Worm (Caenorhabditis elegans): ENCODE data around the gene nspc-19.

nspc-19 gene

DNA sequence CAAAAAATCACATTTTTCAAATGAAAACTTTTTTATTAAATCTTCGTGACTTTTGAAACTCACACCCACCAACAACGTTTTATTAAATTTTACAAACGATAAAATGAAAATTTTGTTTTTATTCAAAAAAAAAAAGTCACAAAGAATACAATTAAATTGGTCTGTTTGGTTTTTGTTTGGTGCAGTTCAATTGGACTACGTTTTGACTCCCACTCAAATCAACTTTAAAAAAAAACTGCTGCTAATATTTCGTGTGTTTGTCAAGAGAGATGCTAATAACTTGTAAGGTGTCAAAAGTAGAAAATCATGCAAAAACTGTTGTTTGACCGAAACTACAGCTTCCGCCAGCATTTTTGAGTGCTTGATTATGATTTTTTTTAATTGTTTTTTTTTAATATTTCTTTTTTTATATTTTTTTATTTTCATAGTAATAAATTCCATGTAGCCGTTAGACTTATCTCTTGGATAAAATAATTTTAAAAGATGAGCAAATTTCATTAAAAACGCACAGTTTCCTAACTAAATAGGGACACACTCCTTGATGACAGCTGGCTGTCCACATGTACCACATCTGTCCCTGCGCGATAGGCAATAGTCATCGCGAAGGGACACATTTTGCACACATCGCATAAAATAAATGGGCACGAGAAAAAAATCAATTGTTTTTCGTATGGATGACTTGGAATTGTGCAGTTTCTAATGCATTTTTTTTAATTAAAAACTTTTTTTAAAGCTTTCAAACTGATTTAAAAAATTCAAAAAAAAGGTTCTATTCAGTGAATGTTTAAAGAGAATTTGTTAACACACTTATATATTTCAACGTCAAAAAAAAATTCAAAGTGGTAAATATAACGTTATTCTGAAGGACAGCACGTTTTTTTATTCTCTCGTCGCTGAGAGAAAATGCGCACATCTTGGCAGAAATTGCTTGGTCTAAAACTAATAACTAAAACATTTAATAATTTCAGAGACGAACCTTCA lies 2.9 kb upstream of the nspc-19 start (continued):
- TF ChIP-seq hrde-1 (tag; optimal IDR thresholded peaks at IDR 0.05; ENCODE audit: borderline replicate concordance) (no peak), snpc-3.4 (tag; optimal IDR thresholded peaks at IDR 0.05) (no peak), let-526 (GFP tag; IDR thresholded peaks at IDR 0.05) (peak; percentile 95), ets-4 (GFP tag; optimal IDR thresholded peaks at IDR 0.05) (peak; percentile 93), die-1 (tag; optimal IDR thresholded peaks at IDR 0.05) (peak; percentile 59), lin-54 (GFP tag; optimal IDR thresholded peaks at IDR 0.05) (peak; percentile 92), F55B11.4 (tag; optimal IDR thresholded peaks at IDR 0.05; ENCODE audit: borderline replicate concordance, insufficient read depth) (no peak), chd-7 (tag; optimal IDR thresholded peaks at IDR 0.05) (peak; percentile 98), B0336.3 (GFP tag; IDR thresholded peaks at IDR 0.05) (peak; percentile 100), efl-1 (GFP tag; optimal IDR thresholded peaks at IDR 0.05) (peak; percentile 27), ccch-3 (GFP tag; optimal IDR thresholded peaks at IDR 0.05) (peak; percentile 87), F39B2.1 (GFP tag; IDR thresholded peaks at IDR 0.05) (0 out of 2 replicates have a peak, but pooled peaks have one; percentile 54), lir-1 (GFP tag; conservative IDR thresholded peaks at IDR 0.05) (peak; percentile 94), mes-4 (tag; optimal IDR thresholded peaks at IDR 0.05) (no peak), ztf-22 (GFP tag; optimal IDR thresholded peaks at IDR 0.05) (peak; percentile 98), egl-18 (GFP tag; IDR thresholded peaks at IDR 0.05) (peak; percentile 97), athp-1 (tag; optimal IDR thresholded peaks at IDR 0.05) (peak; percentile 57), ztf-3 (GFP tag; optimal IDR thresholded peaks at IDR 0.05) (peak; percentile 95), rpc-1 (optimal IDR thresholded peaks at IDR 0.05) (peak; percentile 17), rpc-1 (tag; optimal IDR thresholded peaks at IDR 0.05) (no peak), cebp-2 (GFP tag; IDR thresholded peaks at IDR 0.05) (peak; percentile 98), hlh-26 (GFP tag; conservative IDR thresholded peaks at IDR 0.05) (no peak), unc-62 (GFP tag; optimal IDR thresholded peaks at IDR 0.05) (peak; percentile 79), snpc-4 (GFP tag; optimal IDR thresholded peaks at IDR 0.05) (peak; percentile 67), snpc-4 (tag; optimal IDR thresholded peaks at IDR 0.05) (peak; percentile 43 to 93 (median 89)), hmg-1.2 (GFP tag; IDR thresholded peaks at IDR 0.05) (peak; percentile 87), let-607 (tag; optimal IDR thresholded peaks at IDR 0.05) (peak; percentile 78 to 95), Y95B8A.8 (GFP tag; IDR thresholded peaks at IDR 0.05) (0 out of 2 replicates have a peak, but pooled peaks have one; percentile 64), dox-1 (GFP tag; IDR thresholded peaks at IDR 0.05) (peak; percentile 99), madf-8 (GFP tag; conservative IDR thresholded peaks at IDR 0.05) (no peak), sptf-2 (GFP tag; optimal IDR thresholded peaks at IDR 0.05) (peak; percentile 68), ZK185.1 (tag; optimal IDR thresholded peaks at IDR 0.05; ENCODE audit: poor library complexity, severe bottlenecking) (peak; percentile 98), F49E8.2 (tag; optimal IDR thresholded peaks at IDR 0.05; ENCODE audit: insufficient read depth) (no peak), dpl-1 (GFP tag; optimal IDR thresholded peaks at IDR 0.05) (no peak), lag-1 (GFP tag; IDR thresholded peaks at IDR 0.05) (peak; percentile 92), pha-4 (tag; optimal IDR thresholded peaks at IDR 0.05) (peak; percentile 40), tbx-9 (tag; optimal IDR thresholded peaks at IDR 0.05; ENCODE audit: borderline replicate concordance) (no peak), lsy-27 (tag; optimal IDR thresholded peaks at IDR 0.05; ENCODE audit: borderline replicate concordance, insufficient read depth) (peak; percentile 66)
